Fruit fly (Drosophila melanogaster): ENCODE results near the gene 2mit.

- no peak for TF ChIP-seq h (GFP tag; optimal IDR thresholded peaks at IDR 0.05)
- no peak for TF ChIP-seq Hr78 (GFP tag; optimal IDR thresholded peaks at IDR 0.05)
- peak; percentile 31 for TF ChIP-seq Dfd (GFP tag; optimal IDR thresholded peaks at IDR 0.05)
- TF ChIP-seq br (GFP tag; optimal IDR thresholded peaks at IDR 0.05), result no peak
- no peak for TF ChIP-seq brk (GFP tag; optimal IDR thresholded peaks at IDR 0.05)
- TF ChIP-seq psq (GFP tag; optimal IDR thresholded peaks at IDR 0.05), result no peak
- no peak for TF ChIP-seq Hnf4 (GFP tag; optimal IDR thresholded peaks at IDR 0.05)
- no peak for TF ChIP-seq CG32264 (GFP tag; optimal IDR thresholded peaks at IDR 0.05)
- no peak for TF ChIP-seq Dif (GFP tag; optimal IDR thresholded peaks at IDR 0.05; ENCODE audit: partially characterized antibody)
- no peak for TF ChIP-seq Sp1 (GFP tag; optimal IDR thresholded peaks at IDR 0.05)
- TF ChIP-seq pan (optimal IDR thresholded peaks at IDR 0.05), result no peak
- TF ChIP-seq Rel (GFP tag; optimal IDR thresholded peaks at IDR 0.05), result no peak
- TF ChIP-seq Rel (tag; optimal IDR thresholded peaks at IDR 0.05), result no peak
Measured at dm6 chr3R:13077262-13077661, 78.2 kb downstream of the 2mit start.

Data from whole organism, wandering third instar larva.